Worm (Caenorhabditis elegans) whole organism, early embryonic: ENCODE data around the gene F25B5.6.

ENCODE experiments used
- B0310.2 ChIP-seq: sonication (generic microtip); optimal IDR thresholded peaks from 2 replicates; lab custom pipeline; 2016; ENCODE audit warnings: mild to moderate bottlenecking, missing genetic modification characterization, missing compliant biosample characterization
- sea-1 ChIP-seq: fragments of 200-800 bp; sonication (Bioruptor generic); conservative IDR thresholded peaks from 2 replicates; pipeline ENCODE4 v1.3.6; 2022; ENCODE audit warnings: missing genetic modification characterization, missing compliant biosample characterization
- tra-4 ChIP-seq: sonication (generic microtip); optimal IDR thresholded peaks from 2 replicates; lab custom pipeline; 2017; ENCODE audit warnings: missing genetic modification characterization, missing compliant biosample characterization

ce11 chrIII:5965368-5965767 is 16.8 kb upstream of the F25B5.6 start:
- TF ChIP-seq tra-4 (tag; lab: Kevin White, UChicago), result no peak
- TF ChIP-seq sea-1 (GFP tag; lab: Robert Waterston, UW), result no peak
- TF ChIP-seq B0310.2 (tag; lab: Kevin White, UChicago), result no peak
